Fruit fly (Drosophila melanogaster): ENCODE results near the gene isoQC.

isoQC gene

DNA sequence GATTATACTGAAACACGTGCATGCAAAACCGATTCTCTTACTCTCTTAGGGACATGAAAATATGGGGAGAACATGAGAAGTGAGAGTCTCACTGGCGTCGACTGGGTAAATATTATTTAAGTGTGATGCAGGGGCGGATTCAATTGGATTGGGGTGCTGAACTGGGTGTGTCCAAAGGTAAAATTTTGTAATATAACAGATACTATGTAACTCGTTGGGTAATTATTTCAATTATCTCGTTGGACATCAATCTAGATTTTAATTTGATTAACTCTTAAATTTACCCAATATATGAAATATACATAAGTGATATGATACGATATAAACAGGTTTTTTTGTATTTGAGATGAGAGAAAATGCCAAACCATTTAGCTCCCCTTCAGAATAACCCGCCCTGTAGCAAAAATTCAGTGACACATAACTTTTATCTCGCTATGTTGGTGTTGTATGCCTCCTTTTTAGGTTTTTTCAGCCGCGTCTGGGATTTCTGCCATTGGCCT lies 33.9 kb downstream of the isoQC start:
- TF ChIP-seq Gug (GFP tag; IDR thresholded peaks at IDR 0.05) (peak; percentile 90), CG8319 (GFP tag; optimal IDR thresholded peaks at IDR 0.05) (peak; percentile 88), CG4318 (GFP tag; optimal IDR thresholded peaks at IDR 0.05) (peak; percentile 82), lz (GFP tag; optimal IDR thresholded peaks at IDR 0.05) (peak; percentile 91), CG11902 (GFP tag; optimal IDR thresholded peaks at IDR 0.05) (peak; percentile 98), Hr4 (GFP tag; optimal IDR thresholded peaks at IDR 0.05) (peak; percentile 91), vri (GFP tag; optimal IDR thresholded peaks at IDR 0.05) (peak; percentile 92), Ets21C (GFP tag; optimal IDR thresholded peaks at IDR 0.05) (peak; percentile 91), CG8632 (GFP tag; optimal IDR thresholded peaks at IDR 0.05) (peak; percentile 90), achi (GFP tag; optimal IDR thresholded peaks at IDR 0.05) (peak; percentile 91), spab (GFP tag; optimal IDR thresholded peaks at IDR 0.05) (peak; percentile 87), CG34406 (GFP tag; optimal IDR thresholded peaks at IDR 0.05) (peak; percentile 91), CG8119 (GFP tag; IDR thresholded peaks at IDR 0.05) (no peak; the same call in none of the 3 replicates), CG3919 (GFP tag; optimal IDR thresholded peaks at IDR 0.05) (peak; percentile 95), Ets96B (tag; optimal IDR thresholded peaks at IDR 0.05) (peak; percentile 82), fd59A (GFP tag; optimal IDR thresholded peaks at IDR 0.05) (peak; percentile 84), ss (GFP tag; optimal IDR thresholded peaks at IDR 0.05) (peak; percentile 91 to 92), Blimp-1 (GFP tag; optimal IDR thresholded peaks at IDR 0.05) (peak; percentile 80), CG10631 (GFP tag; optimal IDR thresholded peaks at IDR 0.05) (peak; percentile 93), CG3032 (tag; optimal IDR thresholded peaks at IDR 0.05) (peak; percentile 89), CG6163 (GFP tag; IDR thresholded peaks at IDR 0.05) (no peak; the same call in none of the 3 replicates), CG32006 (GFP tag; optimal IDR thresholded peaks at IDR 0.05) (peak; percentile 89), Sox15 (GFP tag; optimal IDR thresholded peaks at IDR 0.05) (peak; percentile 85), CG7368 (GFP tag; optimal IDR thresholded peaks at IDR 0.05) (peak; percentile 88), Eip93F (GFP tag; optimal IDR thresholded peaks at IDR 0.05) (peak; percentile 53), Sox14 (GFP tag; optimal IDR thresholded peaks at IDR 0.05) (peak; percentile 92), OdsH (GFP tag; optimal IDR thresholded peaks at IDR 0.05) (peak; percentile 92), CG1621 (tag; optimal IDR thresholded peaks at IDR 0.05) (peak; percentile 84), fd85E (GFP tag; optimal IDR thresholded peaks at IDR 0.05) (peak; percentile 75), salr (GFP tag; optimal IDR thresholded peaks at IDR 0.05) (peak in 1 of 2 experiments; percentile 87), dsx (GFP tag; optimal IDR thresholded peaks at IDR 0.05; ENCODE audit: poor library complexity, severe bottlenecking) (peak; percentile 59), CG6792 (GFP tag; optimal IDR thresholded peaks at IDR 0.05) (peak; percentile 90), CG16779 (tag; optimal IDR thresholded peaks at IDR 0.05) (peak; percentile 81), acj6 (GFP tag; optimal IDR thresholded peaks at IDR 0.05) (peak; percentile 89), esn (GFP tag; optimal IDR thresholded peaks at IDR 0.05) (peak; percentile 94), Smox (GFP tag; optimal IDR thresholded peaks at IDR 0.05) (peak; percentile 90), topi (GFP tag; optimal IDR thresholded peaks at IDR 0.05) (peak; percentile 94), Hr39 (GFP tag; optimal IDR thresholded peaks at IDR 0.05) (peak; percentile 92), CG31627 (GFP tag; optimal IDR thresholded peaks at IDR 0.05) (peak; percentile 94), CG6854 (GFP tag; optimal IDR thresholded peaks at IDR 0.05) (peak; percentile 80), pdm3 (GFP tag; optimal IDR thresholded peaks at IDR 0.05) (peak; percentile 93), CG11294 (GFP tag; IDR thresholded peaks at IDR 0.05) (peak; percentile 77), CG10669 (GFP tag; optimal IDR thresholded peaks at IDR 0.05) (peak; percentile 91), Lpt (GFP tag; optimal IDR thresholded peaks at IDR 0.05) (peak; percentile 85), eg (GFP tag; IDR thresholded peaks at IDR 0.05) (peak; percentile 91; the same call in 2 of the 3 replicates), Sox102F (GFP tag; optimal IDR thresholded peaks at IDR 0.05) (peak; percentile 93), CG15336 (GFP tag; IDR thresholded peaks at IDR 0.05) (peak; percentile 84), CG6808 (GFP tag; optimal IDR thresholded peaks at IDR 0.05) (peak; percentile 91), svp (GFP tag) (peak; percentile 97), fkh (GFP tag; optimal IDR thresholded peaks at IDR 0.05) (peak; percentile 99), Eip78C (GFP tag) (peak; percentile 98)
